Fruit fly (Drosophila melanogaster): ENCODE results near the gene CG10283.

The CG10283 gene

DNA sequence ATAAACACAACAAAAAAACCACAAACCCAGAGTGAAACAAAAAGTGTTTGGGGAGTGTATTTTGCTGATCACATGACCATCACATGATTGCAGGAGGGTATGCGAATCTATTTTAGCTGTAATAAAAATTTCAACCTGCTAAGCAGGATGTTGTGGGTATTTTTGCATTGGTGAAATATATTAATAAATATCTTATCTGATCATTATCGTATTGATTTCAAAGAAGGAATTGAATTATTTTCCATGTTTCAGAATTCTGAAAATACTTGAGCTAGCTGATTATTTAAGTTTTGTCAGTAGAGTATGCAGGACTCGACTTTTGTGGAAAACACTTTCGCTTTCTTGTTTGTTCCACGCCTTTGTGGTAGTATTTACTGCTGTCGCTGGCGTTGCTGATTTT, 38.7 kb upstream of the CG10283 start (continued):
- TF ChIP-seq Sox15 (GFP tag; optimal IDR thresholded peaks at IDR 0.05), result no peak
- TF ChIP-seq topi (GFP tag; optimal IDR thresholded peaks at IDR 0.05), result no peak
- no peak for TF ChIP-seq vri (GFP tag; optimal IDR thresholded peaks at IDR 0.05)
- TF ChIP-seq CG16779 (tag; optimal IDR thresholded peaks at IDR 0.05), result peak; percentile 69
- TF ChIP-seq Hr38 (GFP tag; optimal IDR thresholded peaks at IDR 0.05), result no peak
- no peak for TF ChIP-seq salr (GFP tag; optimal IDR thresholded peaks at IDR 0.05)
- peak; percentile 71 for TF ChIP-seq Eip75B (GFP tag; optimal IDR thresholded peaks at IDR 0.05)
- TF ChIP-seq Blimp-1 (GFP tag; optimal IDR thresholded peaks at IDR 0.05), result peak; percentile 70
- TF ChIP-seq CG10669 (GFP tag; optimal IDR thresholded peaks at IDR 0.05), result peak; percentile 83
- peak; percentile 35 for TF ChIP-seq CG11762 (GFP tag; optimal IDR thresholded peaks at IDR 0.05; ENCODE audit: insufficient read depth)
- TF ChIP-seq CG32006 (GFP tag; optimal IDR thresholded peaks at IDR 0.05), result peak; percentile 90
- TF ChIP-seq CG8319 (GFP tag; optimal IDR thresholded peaks at IDR 0.05), result peak; percentile 7
- peak; percentile 28; the same call in 1 of the 2 replicates for TF ChIP-seq CG11294 (GFP tag; IDR thresholded peaks at IDR 0.05)
- no peak for TF ChIP-seq CG6854 (GFP tag; optimal IDR thresholded peaks at IDR 0.05)
- no peak for TF ChIP-seq Eip93F (GFP tag; optimal IDR thresholded peaks at IDR 0.05)
- peak; percentile 17 for TF ChIP-seq CG7368 (GFP tag; optimal IDR thresholded peaks at IDR 0.05)
- TF ChIP-seq Ets96B (tag; optimal IDR thresholded peaks at IDR 0.05), result peak; percentile 87
- TF ChIP-seq CG6792 (GFP tag; optimal IDR thresholded peaks at IDR 0.05), result peak; percentile 36
- no peak for TF ChIP-seq CG31627 (GFP tag; optimal IDR thresholded peaks at IDR 0.05)
- TF ChIP-seq Ets21C (GFP tag; optimal IDR thresholded peaks at IDR 0.05), result no peak
- TF ChIP-seq fd59A (GFP tag; optimal IDR thresholded peaks at IDR 0.05), result peak; percentile 63
- peak; percentile 64 for TF ChIP-seq dac (GFP tag; optimal IDR thresholded peaks at IDR 0.05)

DNA sequence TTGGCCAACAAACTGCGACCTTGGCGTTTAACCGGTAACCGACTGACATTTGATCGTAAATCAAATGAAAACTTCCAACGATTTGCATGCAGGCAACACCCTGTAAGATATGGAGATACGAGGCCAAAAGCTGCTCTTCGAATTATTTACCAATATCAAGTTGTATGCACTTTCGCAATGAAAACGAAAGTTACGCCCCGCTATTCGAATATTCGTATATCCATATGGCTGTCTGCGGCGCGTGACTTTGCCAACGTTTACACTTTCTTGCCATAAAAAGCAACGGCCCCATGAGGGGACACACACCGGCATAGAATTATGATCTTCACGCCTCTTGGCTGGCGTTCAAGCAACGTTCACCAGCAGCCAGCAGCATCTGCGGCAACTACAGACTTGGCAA, 37.9 kb upstream of the CG10283 start:
- no peak for TF ChIP-seq svp (GFP tag)
- TF ChIP-seq CG6792 (GFP tag; optimal IDR thresholded peaks at IDR 0.05), result no peak
- TF ChIP-seq CG34406 (GFP tag; optimal IDR thresholded peaks at IDR 0.05), result no peak
- no peak for TF ChIP-seq dsx (GFP tag; optimal IDR thresholded peaks at IDR 0.05; ENCODE audit: poor library complexity, severe bottlenecking)
- no peak for TF ChIP-seq acj6 (GFP tag; optimal IDR thresholded peaks at IDR 0.05)
- TF ChIP-seq CG8632 (GFP tag; optimal IDR thresholded peaks at IDR 0.05), result no peak
- TF ChIP-seq pdm3 (GFP tag; optimal IDR thresholded peaks at IDR 0.05), result no peak
- peak; percentile 69 for TF ChIP-seq Blimp-1 (GFP tag; optimal IDR thresholded peaks at IDR 0.05)
- 0 out of 3 replicates have a peak, but pooled peaks have one; percentile 18 for TF ChIP-seq eg (GFP tag; IDR thresholded peaks at IDR 0.05)
- no peak for TF ChIP-seq Eip78C (GFP tag)
- TF ChIP-seq Hr38 (GFP tag; optimal IDR thresholded peaks at IDR 0.05), result no peak
- TF ChIP-seq Eip75B (GFP tag; optimal IDR thresholded peaks at IDR 0.05), result no peak

DNA sequence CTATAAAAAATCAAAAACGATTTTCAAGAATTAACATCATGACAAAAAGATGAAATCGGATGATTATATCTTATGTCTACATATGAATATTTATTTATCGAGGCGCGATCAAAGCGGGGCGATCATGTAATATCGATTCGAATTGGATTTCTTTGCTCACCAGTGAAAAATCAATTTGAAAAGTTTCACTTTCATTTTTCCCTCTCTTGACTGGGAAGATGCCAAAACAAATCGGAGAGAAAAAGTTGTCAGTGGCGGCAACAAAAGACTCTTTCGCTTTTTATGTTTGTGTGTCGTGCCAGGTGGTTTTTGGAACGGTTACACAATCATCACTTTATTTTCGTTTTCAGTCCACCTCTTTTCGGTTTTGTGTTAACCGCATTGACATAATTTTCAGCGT, 34.5 kb upstream of the CG10283 start:
- TF ChIP-seq CG3032 (tag; optimal IDR thresholded peaks at IDR 0.05) (no peak), OdsH (GFP tag; optimal IDR thresholded peaks at IDR 0.05) (no peak), Eip78C (GFP tag) (peak; percentile 8), CG31627 (GFP tag; optimal IDR thresholded peaks at IDR 0.05) (no peak), CG4318 (GFP tag; optimal IDR thresholded peaks at IDR 0.05) (no peak), CG6163 (GFP tag; IDR thresholded peaks at IDR 0.05) (no peak), Hr38 (GFP tag; optimal IDR thresholded peaks at IDR 0.05) (no peak), Eip75B (GFP tag; optimal IDR thresholded peaks at IDR 0.05) (no peak), CG8632 (GFP tag; optimal IDR thresholded peaks at IDR 0.05) (no peak), ss (GFP tag; optimal IDR thresholded peaks at IDR 0.05) (no peak), CG11762 (GFP tag; optimal IDR thresholded peaks at IDR 0.05; ENCODE audit: insufficient read depth) (no peak), Sox14 (GFP tag; optimal IDR thresholded peaks at IDR 0.05) (no peak), esn (GFP tag; optimal IDR thresholded peaks at IDR 0.05) (no peak), CG6276 (GFP tag; optimal IDR thresholded peaks at IDR 0.05) (no peak), Blimp-1 (GFP tag; optimal IDR thresholded peaks at IDR 0.05) (peak; percentile 91), Smox (GFP tag; optimal IDR thresholded peaks at IDR 0.05) (no peak), CG6854 (GFP tag; optimal IDR thresholded peaks at IDR 0.05) (no peak), vri (GFP tag; optimal IDR thresholded peaks at IDR 0.05) (no peak)
